Worm (Caenorhabditis elegans): ENCODE results near the gene C05B5.8.

Gene C05B5.8

DNA sequence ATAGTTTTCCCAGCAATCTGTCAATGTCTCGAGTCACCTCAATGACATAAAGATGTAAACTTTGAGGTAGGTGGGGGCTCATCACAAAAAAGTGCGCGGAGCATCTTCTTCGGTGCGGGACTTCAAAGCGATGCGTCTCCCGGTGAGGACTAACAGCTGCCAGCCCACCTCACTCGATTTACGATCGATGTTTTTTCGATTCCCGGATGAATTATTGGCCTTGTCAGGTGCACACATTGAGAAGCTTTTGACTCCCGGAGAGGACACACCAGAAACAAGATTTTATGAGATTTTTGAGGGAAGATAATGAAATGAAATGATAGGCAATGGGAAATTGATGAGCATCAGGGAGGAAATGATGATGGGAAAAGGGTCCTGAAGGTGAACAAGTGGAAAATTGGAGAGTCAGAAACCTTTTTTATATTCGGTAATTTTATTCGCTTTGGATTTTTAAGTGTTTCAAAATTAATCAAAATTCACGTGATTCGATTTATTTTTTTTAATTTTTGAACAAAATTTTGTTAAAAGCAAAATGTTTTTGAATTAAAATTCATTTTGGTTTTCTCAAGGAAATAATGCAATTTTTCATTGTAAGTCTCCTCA lies 19.7 kb downstream of the C05B5.8 start, which contains the start of gene C05B5.12:
TSS of gene C05B5.12 (plus strand) at position 553 of the 603 bp plus-strand sequence.
- peak; percentile 61 for TF ChIP-seq aha-1 (tag)
- TF ChIP-seq hlh-11 (tag; optimal IDR thresholded peaks at IDR 0.05) = no peak
- no peak for TF ChIP-seq R02D3.7 (tag; optimal IDR thresholded peaks at IDR 0.05)
- no peak for TF ChIP-seq snpc-4 (tag; optimal IDR thresholded peaks at IDR 0.05)

DNA sequence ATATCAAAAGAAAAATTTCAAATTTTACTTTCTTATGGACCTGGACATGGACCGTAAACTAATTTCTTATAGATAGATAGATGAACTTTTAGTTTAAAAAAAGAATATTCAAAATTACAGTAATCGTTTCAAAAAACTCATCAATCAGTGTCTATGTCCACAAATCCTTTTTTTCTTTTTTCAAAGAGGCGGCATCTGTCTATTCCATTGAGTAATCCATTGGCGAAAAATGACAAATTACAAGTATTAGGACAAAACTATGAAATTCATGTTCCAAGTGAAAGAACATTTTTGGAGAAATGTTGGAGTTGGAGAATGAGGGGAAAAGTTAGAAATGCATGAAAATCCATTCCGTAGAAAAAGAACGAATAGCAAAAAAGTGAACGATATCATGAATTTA lies 21.0 kb downstream of the C05B5.8 start:
- no peak for TF ChIP-seq hlh-11 (tag; optimal IDR thresholded peaks at IDR 0.05)
- no peak for TF ChIP-seq ama-1 (optimal IDR thresholded peaks at IDR 0.05)
- no peak for TF ChIP-seq arid-1 (GFP tag; conservative IDR thresholded peaks at IDR 0.05)
- no peak for TF ChIP-seq cey-2 (tag; optimal IDR thresholded peaks at IDR 0.05; ENCODE audit: borderline replicate concordance, insufficient read depth)
- no peak for TF ChIP-seq pha-4 (GFP tag; IDR thresholded peaks at IDR 0.05)
- no peak for TF ChIP-seq pha-4 (tag; optimal IDR thresholded peaks at IDR 0.05)
- TF ChIP-seq daf-16 (GFP tag; optimal IDR thresholded peaks at IDR 0.05) = no peak
- no peak for TF ChIP-seq daf-16 (tag; optimal IDR thresholded peaks at IDR 0.05)
- no peak for TF ChIP-seq zag-1 (tag; optimal IDR thresholded peaks at IDR 0.05)
- TF ChIP-seq nhr-42 (GFP tag; IDR thresholded peaks at IDR 0.05) = no peak
- no peak for TF ChIP-seq nhr-10 (tag; optimal IDR thresholded peaks at IDR 0.05)
- TF ChIP-seq ZK546.5 (tag; optimal IDR thresholded peaks at IDR 0.05) = no peak
- TF ChIP-seq skn-1 (tag; optimal IDR thresholded peaks at IDR 0.05) = no peak
- no peak for TF ChIP-seq nhr-6 (tag; optimal IDR thresholded peaks at IDR 0.05)
- TF ChIP-seq ceh-28 (tag; optimal IDR thresholded peaks at IDR 0.05) = no peak
- no peak for TF ChIP-seq F26F4.8 (GFP tag; conservative IDR thresholded peaks at IDR 0.05)
- TF ChIP-seq ceh-32 (tag; optimal IDR thresholded peaks at IDR 0.05; ENCODE audit: poor library complexity) = no peak
- TF ChIP-seq unc-130 (GFP tag; optimal IDR thresholded peaks at IDR 0.05) = no peak

DNA sequence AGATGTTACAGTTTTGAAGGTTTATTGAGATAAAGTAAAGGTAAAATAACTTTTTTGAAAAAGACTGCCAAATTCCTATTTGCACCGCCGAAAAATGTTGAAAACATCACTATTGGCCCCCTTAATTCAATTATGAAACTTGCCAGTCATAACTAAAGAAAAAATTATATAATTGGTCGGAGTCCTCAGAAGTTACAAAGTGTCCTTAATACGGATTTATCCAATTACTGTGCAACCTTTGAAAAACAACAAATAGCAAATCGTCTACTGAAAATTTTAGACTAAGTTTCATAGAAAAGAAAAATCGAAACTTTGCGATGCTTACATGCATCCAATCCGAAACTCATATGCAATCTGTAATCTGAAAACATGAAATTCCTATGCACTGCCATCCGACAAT lies 22.0 kb downstream of the C05B5.8 start:
- peak; percentile 65 for TF ChIP-seq aha-1 (tag)
- TF ChIP-seq tag-97 (GFP tag; IDR thresholded peaks at IDR 0.05) = no peak
- no peak for TF ChIP-seq lin-15B (tag; optimal IDR thresholded peaks at IDR 0.05)
- TF ChIP-seq F49E8.2 (tag; optimal IDR thresholded peaks at IDR 0.05; ENCODE audit: borderline replicate concordance) = no peak

DNA sequence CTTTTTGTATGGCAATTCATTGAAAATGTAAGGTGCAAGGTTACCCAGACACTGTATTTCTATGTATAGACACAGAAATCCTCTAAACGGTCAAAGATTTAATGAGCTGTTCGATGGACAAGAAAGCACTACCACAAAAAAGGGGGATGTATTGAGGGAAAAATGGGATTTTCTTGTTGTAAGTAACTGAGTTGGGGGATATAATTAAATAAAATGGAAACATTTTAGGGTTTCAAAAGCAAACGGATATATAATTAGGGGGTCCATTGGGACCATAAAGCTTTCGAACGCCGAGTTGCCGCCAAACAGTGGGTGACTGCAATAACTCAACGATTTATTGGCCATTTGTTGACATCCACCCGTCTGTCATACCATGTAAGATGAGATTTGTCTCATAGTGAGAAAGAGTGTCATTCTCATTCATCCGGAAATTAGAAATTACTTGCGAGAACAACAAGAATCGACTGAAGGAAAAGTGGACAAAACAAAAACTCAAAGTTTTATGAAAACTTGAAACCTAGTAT lies 24.4 kb downstream of the C05B5.8 start:
- TF ChIP-seq unc-62 (GFP tag; optimal IDR thresholded peaks at IDR 0.05 in 1 of 2) (peak in 1 of 2 experiments; percentile 58), unc-62 (tag; optimal IDR thresholded peaks at IDR 0.05) (no peak), aha-1 (tag) (peak; percentile 66), zfp-2 (tag; optimal IDR thresholded peaks at IDR 0.05) (no peak)

DNA sequence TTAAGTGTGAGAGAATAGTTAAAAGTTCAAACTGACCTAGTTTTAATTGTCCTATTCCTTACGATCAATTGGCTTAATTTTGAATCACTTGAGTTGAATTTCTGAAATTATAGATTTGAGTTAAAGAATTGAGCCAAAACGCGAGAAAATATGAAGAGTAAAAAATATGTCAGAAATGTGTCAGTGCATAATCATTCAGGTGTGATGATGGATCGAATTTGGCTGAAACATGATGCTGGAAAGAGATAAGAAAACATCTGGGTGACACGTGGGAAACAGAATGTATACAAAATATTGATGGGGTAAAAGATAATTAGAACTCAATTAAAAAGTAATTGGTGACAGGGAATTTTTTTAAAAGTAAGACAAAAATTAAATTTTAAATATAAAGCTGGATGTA lies 32.8 kb downstream of the C05B5.8 start, which contains the start of gene R10E12.2:
TSS of gene R10E12.2 (minus strand) at position 101 of the 400 bp plus-strand sequence.
- TF ChIP-seq ces-1 (GFP tag; optimal IDR thresholded peaks at IDR 0.05) (no peak), sdz-12 (GFP tag; optimal IDR thresholded peaks at IDR 0.05) (no peak), ceh-32 (tag; optimal IDR thresholded peaks at IDR 0.05; ENCODE audit: poor library complexity) (no peak), hif-1 (tag; optimal IDR thresholded peaks at IDR 0.05) (no peak), zfp-3 (GFP tag; conservative IDR thresholded peaks at IDR 0.05) (no peak), nhr-76 (tag; optimal IDR thresholded peaks at IDR 0.05) (no peak), Y5F2A.4 (GFP tag; optimal IDR thresholded peaks at IDR 0.05) (no peak), mdt-29 (GFP tag; IDR thresholded peaks at IDR 0.05) (no peak), lin-38 (GFP tag; IDR thresholded peaks at IDR 0.05) (no peak), vab-7 (GFP tag; IDR thresholded peaks at IDR 0.05) (no peak)
